Worm (Caenorhabditis elegans) whole organism, L3 larva: ENCODE results near the gene C18E9.9.

ENCODE experiments used
- aly-2 ChIP-seq: fragments of 150-350 bp; optimal IDR thresholded peaks from 2 replicates; lab custom pipeline; 2014; ENCODE audit warnings: missing biosample characterization, missing genetic modification characterization
- lin-39 ChIP-seq: fragments of 150-350 bp; optimal IDR thresholded peaks from 2 replicates; lab custom pipeline; 2018; ENCODE audit warnings: missing biosample characterization, missing genetic modification reagents, missing genetic modification characterization
- mdl-1 ChIP-seq: fragments of 150-350 bp; optimal IDR thresholded peaks from 2 replicates; lab custom pipeline; 2014; ENCODE audit warnings: missing biosample characterization, missing genetic modification characterization
- nhr-237 ChIP-seq: fragments of 150-350 bp; optimal IDR thresholded peaks from 2 replicates; lab custom pipeline; 2014; ENCODE audit warnings: missing biosample characterization, missing genetic modification characterization
- nhr-77 ChIP-seq: fragments of 150-350 bp; optimal IDR thresholded peaks from 2 replicates; lab custom pipeline; 2014; ENCODE audit warnings: missing biosample characterization, missing genetic modification characterization
- pqm-1 ChIP-seq: fragments of 150-350 bp; optimal IDR thresholded peaks from 2 replicates; lab custom pipeline; 2017; ENCODE audit warnings: missing biosample characterization, missing genetic modification characterization, inconsistent platforms
- skn-1 ChIP-seq: fragments of 150-350 bp; optimal IDR thresholded peaks from 2 replicates; lab custom pipeline; 2014; ENCODE audit warnings: missing biosample characterization, missing genetic modification characterization
- snpc-4 ChIP-seq: fragments of 150-350 bp; optimal IDR thresholded peaks from 2 replicates; lab custom pipeline; 2014; ENCODE audit warnings: missing biosample characterization, missing genetic modification characterization
- unc-39 ChIP-seq: sonication (generic microtip); optimal IDR thresholded peaks from 4 replicates; lab custom pipeline; 2017; ENCODE audit warnings: missing biosample characterization, missing genetic modification characterization
- unc-62 ChIP-seq: fragments of 150-350 bp; sonication (generic microtip); optimal IDR thresholded peaks from 4 replicates; lab custom pipeline; 2014; ENCODE audit warnings: missing biosample characterization, missing genetic modification reagents, missing genetic modification characterization
- zag-1 ChIP-seq: fragments of 150-350 bp; optimal IDR thresholded peaks from 2 replicates; lab custom pipeline; 2014; ENCODE audit warnings: missing biosample characterization, missing genetic modification characterization
- ztf-11 ChIP-seq: fragments of 150-350 bp; optimal IDR thresholded peaks from 2 replicates; lab custom pipeline; 2014; ENCODE audit warnings: missing biosample characterization, missing genetic modification characterization
- ztf-4 ChIP-seq: fragments of 150-350 bp; optimal IDR thresholded peaks from 2 replicates; lab custom pipeline; 2014; ENCODE audit warnings: missing biosample characterization, missing genetic modification characterization

DNA sequence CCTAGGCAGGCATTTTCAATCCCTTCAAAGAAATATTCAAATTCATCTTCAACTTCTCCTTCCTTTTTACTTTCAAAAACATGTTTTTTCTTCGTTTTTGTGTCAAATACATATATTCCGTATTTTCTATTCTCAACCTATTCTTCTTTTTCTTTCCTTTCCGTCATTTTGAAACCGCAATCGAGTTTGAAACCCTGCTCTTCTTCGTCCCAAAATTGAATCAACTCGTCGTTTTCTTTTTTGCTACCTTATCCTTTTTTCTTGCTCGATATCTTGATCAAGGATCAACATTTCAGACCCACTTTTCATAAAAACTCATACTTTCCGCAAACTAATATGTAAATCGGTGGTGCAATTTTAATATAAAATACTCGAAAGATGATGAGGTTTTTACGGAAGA is 44.2 kb downstream of the C18E9.9 start:
- no peak for TF ChIP-seq unc-39 (tag; lab: Kevin White, UChicago)
- no peak for TF ChIP-seq skn-1 (tag; lab: Kevin White, UChicago)
- no peak for TF ChIP-seq lin-39 (tag; lab: Kevin White, UChicago)
- no peak for TF ChIP-seq zag-1
- TF ChIP-seq ztf-11 (tag; lab: Kevin White, UChicago): no peak
- no peak for TF ChIP-seq nhr-237 (tag; lab: Kevin White, UChicago)
- no peak for TF ChIP-seq ztf-4 (tag; lab: Kevin White, UChicago)
- TF ChIP-seq aly-2 (tag; lab: Kevin White, UChicago): no peak
- no peak for TF ChIP-seq snpc-4 (tag; lab: Kevin White, UChicago)
- no peak for TF ChIP-seq mdl-1
- TF ChIP-seq pqm-1 (tag; lab: Kevin White, UChicago): no peak
- TF ChIP-seq nhr-77 (tag; lab: Kevin White, UChicago): no peak
- no peak for TF ChIP-seq unc-62
